Fruit fly (Drosophila melanogaster) whole organism, embryonic: ENCODE results near the gene CG17118.

Experiments
- Ada2b ChIP-seq: fragments of 200-800 bp; sonication (Bioruptor generic); IDR thresholded peaks from 2 replicates; pipeline ENCODE4 v1.3.6; 2022; ENCODE audit warnings: missing biosample characterization, missing genetic modification characterization
- Atf3 ChIP-seq: fragments of 200-800 bp; sonication (Bioruptor generic); optimal IDR thresholded peaks from 3 replicates; lab custom pipeline; 2016; ENCODE audit warnings: missing biosample characterization, missing genetic modification characterization
- Bgb ChIP-seq: fragments of 200-800 bp; sonication (Bioruptor generic); IDR thresholded peaks from 2 replicates; pipeline ENCODE4 v1.3.6; 2022; ENCODE audit warnings: missing biosample characterization, missing genetic modification characterization; ENCODE audit not compliant: partially characterized antibody
- Blimp-1 ChIP-seq: fragments of 200-800 bp; sonication (Bioruptor generic); optimal IDR thresholded peaks from 3 replicates; lab custom pipeline; 2018; ENCODE audit warnings: missing biosample characterization, missing genetic modification characterization, mild to moderate bottlenecking, moderate library complexity, missing genetic modification reagents
- CG10267 ChIP-seq: fragments of 200-800 bp; sonication (Bioruptor generic); optimal IDR thresholded peaks from 2 replicates; lab custom pipeline; 2018; ENCODE audit warnings: missing biosample characterization, mild to moderate bottlenecking, missing genetic modification characterization, moderate library complexity
- CG10543 ChIP-seq: fragments of 200-800 bp; sonication (Bioruptor generic); optimal IDR thresholded peaks from 3 replicates; lab custom pipeline; 2017; ENCODE audit warnings: missing biosample characterization, mild to moderate bottlenecking, missing genetic modification characterization, moderate library complexity
- CG11696 ChIP-seq: fragments of 200-800 bp; sonication (Bioruptor generic); IDR thresholded peaks from 2 replicates; pipeline ENCODE4 v1.3.6; 2022; ENCODE audit warnings: missing biosample characterization, missing genetic modification characterization
- CG11723 ChIP-seq: fragments of 200-800 bp; sonication (Bioruptor generic); optimal IDR thresholded peaks from 2 replicates; lab custom pipeline; 2017; ENCODE audit warnings: missing biosample characterization, mild to moderate bottlenecking, missing genetic modification characterization
- CG12942 ChIP-seq: fragments of 200-800 bp; sonication (Bioruptor generic); optimal IDR thresholded peaks from 3 replicates; lab custom pipeline; 2016; ENCODE audit warnings: missing biosample characterization, missing genetic modification characterization
- CG13296 ChIP-seq: fragments of 200-800 bp; sonication (Bioruptor generic); optimal IDR thresholded peaks from 3 replicates; lab custom pipeline; 2018; ENCODE audit warnings: missing biosample characterization, mild to moderate bottlenecking, missing genetic modification characterization
- CG13775 ChIP-seq: fragments of 200-800 bp; sonication (Bioruptor generic); optimal IDR thresholded peaks from 3 replicates; lab custom pipeline; 2017; ENCODE audit warnings: missing biosample characterization, mild to moderate bottlenecking, missing genetic modification characterization
- CG15479 ChIP-seq: fragments of 200-800 bp; sonication (Bioruptor generic); optimal IDR thresholded peaks from 3 replicates; lab custom pipeline; 2019; ENCODE audit warnings: missing biosample characterization, mild to moderate bottlenecking, missing genetic modification characterization, moderate library complexity
- CG17328 ChIP-seq: fragments of 200-800 bp; sonication (Bioruptor generic); IDR thresholded peaks from 2 replicates; pipeline ENCODE4 v1.3.6; 2022; ENCODE audit warnings: missing biosample characterization, missing genetic modification characterization
- CG2120 ChIP-seq: fragments of 200-800 bp; sonication (Bioruptor generic); optimal IDR thresholded peaks from 3 replicates; lab custom pipeline; 2016; ENCODE audit warnings: missing biosample characterization, missing genetic modification characterization
- CG30020 ChIP-seq: fragments of 200-800 bp; optimal IDR thresholded peaks from 2 replicates; lab custom pipeline; 2019; ENCODE audit warnings: missing biosample characterization, mild to moderate bottlenecking, missing genetic modification characterization, moderate library complexity
- CG32532 ChIP-seq: fragments of 200-800 bp; sonication (Bioruptor generic); IDR thresholded peaks from 2 replicates; pipeline ENCODE4 v1.3.6; 2022; ENCODE audit warnings: missing biosample characterization, missing genetic modification characterization
- CG3838 ChIP-seq: fragments of 200-800 bp; sonication (Bioruptor generic); optimal IDR thresholded peaks from 3 replicates; lab custom pipeline; 2016; ENCODE audit warnings: missing biosample characterization, missing genetic modification characterization
- CG3847 ChIP-seq: fragments of 200-800 bp; sonication (Bioruptor generic); IDR thresholded peaks from 2 replicates; pipeline ENCODE4 v1.3.6; 2022; ENCODE audit warnings: missing biosample characterization, missing genetic modification characterization
- CG42726 ChIP-seq: fragments of 200-800 bp; sonication (Bioruptor generic); IDR thresholded peaks from 2 replicates; pipeline ENCODE4 v1.3.6; 2022; ENCODE audit warnings: missing biosample characterization, missing genetic modification characterization; ENCODE audit not compliant: partially characterized antibody
- CG6272 ChIP-seq: fragments of 200-800 bp; sonication (Bioruptor generic); IDR thresholded peaks from 2 replicates; pipeline ENCODE4 v1.3.6; 2022; ENCODE audit warnings: missing biosample characterization, missing genetic modification characterization
- CG8359 ChIP-seq: fragments of 200-800 bp; sonication (Bioruptor generic); optimal IDR thresholded peaks from 2 replicates; lab custom pipeline; 2017; ENCODE audit warnings: missing biosample characterization, mild to moderate bottlenecking, missing genetic modification characterization, borderline replicate concordance
- CG9932 ChIP-seq: fragments of 200-800 bp; sonication (Bioruptor generic); IDR thresholded peaks from 2 replicates; pipeline ENCODE4 v1.3.6; 2022; ENCODE audit warnings: missing biosample characterization, missing genetic modification characterization
- Dad ChIP-seq: fragments of 200-800 bp; sonication (Bioruptor generic); optimal IDR thresholded peaks from 3 replicates; lab custom pipeline; 2016; ENCODE audit warnings: missing biosample characterization, missing genetic modification characterization
- Doc2 ChIP-seq: fragments of 200-800 bp; sonication (Bioruptor generic); IDR thresholded peaks from 2 replicates; pipeline ENCODE4 v1.3.6; 2022; ENCODE audit warnings: missing biosample characterization, missing genetic modification characterization
- Elba2 ChIP-seq: fragments of 200-800 bp; sonication (Bioruptor generic); optimal IDR thresholded peaks from 3 replicates; lab custom pipeline; 2016; ENCODE audit warnings: missing biosample characterization, missing genetic modification characterization
- Fer2 ChIP-seq: fragments of 200-800 bp; sonication (Bioruptor generic); optimal IDR thresholded peaks from 2 replicates; lab custom pipeline; 2018; ENCODE audit warnings: missing biosample characterization, mild to moderate bottlenecking, missing genetic modification characterization, moderate library complexity
- Neu2 ChIP-seq: fragments of 200-800 bp; sonication (Bioruptor generic); optimal IDR thresholded peaks from 3 replicates; lab custom pipeline; 2016; ENCODE audit warnings: missing biosample characterization, missing genetic modification characterization, borderline replicate concordance
- NfI ChIP-seq: fragments of 200-800 bp; sonication (Bioruptor generic); optimal IDR thresholded peaks from 3 replicates; lab custom pipeline; 2018; ENCODE audit warnings: missing biosample characterization, mild to moderate bottlenecking, missing genetic modification characterization, moderate library complexity
- Sox102F ChIP-seq: fragments of 200-800 bp; sonication (Bioruptor generic); optimal IDR thresholded peaks from 2 replicates; lab custom pipeline; 2018; ENCODE audit warnings: missing biosample characterization, mild to moderate bottlenecking, missing genetic modification characterization, moderate library complexity
- Taf1 ChIP-seq: fragments of 200-800 bp; sonication (Bioruptor generic); IDR thresholded peaks from 2 replicates; pipeline ENCODE4 v1.3.6; 2022; ENCODE audit warnings: missing biosample characterization, missing genetic modification characterization
- Usf ChIP-seq: fragments of 200-800 bp; sonication (Bioruptor generic); optimal IDR thresholded peaks from 2 replicates; lab custom pipeline; 2017; ENCODE audit warnings: missing genotype, missing biosample characterization, missing genetic modification characterization
- ara ChIP-seq: fragments of 200-800 bp; sonication (Bioruptor generic); IDR thresholded peaks from 2 replicates; pipeline ENCODE4 v1.3.6; 2022; ENCODE audit warnings: missing biosample characterization, missing genetic modification characterization
- ase ChIP-seq: fragments of 200-800 bp; sonication (Bioruptor generic); IDR thresholded peaks from 3 replicates; pipeline ENCODE4 v1.3.6; 2022; ENCODE audit warnings: missing biosample characterization, missing genetic modification characterization
- bigmax ChIP-seq: fragments of 200-800 bp; sonication (Bioruptor generic); optimal IDR thresholded peaks from 2 replicates; lab custom pipeline; 2018; ENCODE audit warnings: missing biosample characterization, mild to moderate bottlenecking, missing genetic modification characterization
- bowl ChIP-seq: fragments of 200-800 bp; sonication (Bioruptor generic); IDR thresholded peaks from 2 replicates; pipeline ENCODE4 v1.3.6; 2022; ENCODE audit warnings: missing biosample characterization, missing genetic modification characterization
- dan ChIP-seq: fragments of 200-800 bp; sonication (Bioruptor generic); IDR thresholded peaks from 2 replicates; pipeline ENCODE4 v1.3.6; 2022; ENCODE audit warnings: missing biosample characterization, missing genetic modification characterization
- dpn ChIP-seq, 2 experiments: fragments of 200-800 bp; sonication (Bioruptor generic); optimal IDR thresholded peaks; 3 replicates each; lab custom pipeline; 2016; ENCODE audit warnings: missing biosample characterization in 2 of 2, missing genetic modification characterization in 2 of 2
- eyg ChIP-seq: fragments of 200-800 bp; sonication (Bioruptor generic); optimal IDR thresholded peaks from 3 replicates; lab custom pipeline; 2016; ENCODE audit warnings: missing biosample characterization, missing genetic modification characterization
- gfzf ChIP-seq: fragments of 200-800 bp; sonication (Bioruptor generic); optimal IDR thresholded peaks from 2 replicates; lab custom pipeline; 2016; ENCODE audit warnings: missing biosample characterization, mild to moderate bottlenecking, missing genetic modification characterization, moderate library complexity
- gsb-n ChIP-seq: fragments of 200-800 bp; sonication (Bioruptor generic); optimal IDR thresholded peaks from 3 replicates; lab custom pipeline; 2018; ENCODE audit warnings: missing biosample characterization, mild to moderate bottlenecking, missing genetic modification characterization
- hkb ChIP-seq, 2 experiments: fragments of 200-800 bp in 1 of 2; fragments of >200 bp in 1 of 2; sonication (Bioruptor generic) in 1 of 2; IDR thresholded peaks in 1 of 2; optimal IDR thresholded peaks in 1 of 2; 2 replicates each; pipeline versions ENCODE4 v1.3.6 to Lab custom; 2017 to 2022; ENCODE audit warnings: missing biosample characterization in 1 of 2, missing genetic modification characterization in 1 of 2
- klu ChIP-seq: fragments of 200-800 bp; sonication (Bioruptor generic); IDR thresholded peaks from 2 replicates; pipeline ENCODE4 v1.3.6; 2022; ENCODE audit warnings: missing biosample characterization, missing genetic modification characterization
- kni ChIP-seq: fragments of 200-800 bp; sonication (Bioruptor generic); optimal IDR thresholded peaks from 3 replicates; lab custom pipeline; 2017; ENCODE audit warnings: mild to moderate bottlenecking, missing biosample characterization, missing genetic modification reagents, missing genetic modification characterization
- otp ChIP-seq: fragments of 200-800 bp; sonication (Bioruptor generic); IDR thresholded peaks from 3 replicates; pipeline ENCODE4, ENCODE4 v1.3.6; 2022; ENCODE audit warnings: missing biosample characterization, missing genetic modification characterization
- row ChIP-seq: fragments of 200-800 bp; sonication (Bioruptor generic); IDR thresholded peaks from 3 replicates; pipeline ENCODE4 v1.3.6; 2022; ENCODE audit warnings: missing biosample characterization, missing genetic modification characterization
- scrt ChIP-seq: fragments of 200-800 bp; sonication (Bioruptor generic); optimal IDR thresholded peaks from 2 replicates; lab custom pipeline; 2018; ENCODE audit warnings: missing biosample characterization, mild to moderate bottlenecking, missing genetic modification characterization, moderate library complexity
- sens ChIP-seq: fragments of 200-800 bp; sonication (Bioruptor generic); peaks from one replicate; lab custom pipeline; 2016; ENCODE audit warnings: missing biosample characterization, missing genetic modification characterization
- tll ChIP-seq, 2 experiments: fragments of 200-800 bp in 1 of 2; fragments of >200 bp in 1 of 2; sonication (Bioruptor generic) in 1 of 2; optimal IDR thresholded peaks; 2 replicates each; lab custom pipeline; 2017 to 2019; ENCODE audit warnings: missing biosample characterization in 2 of 2, missing genetic modification characterization in 2 of 2, mild to moderate bottlenecking in 1 of 2, moderate library complexity in 1 of 2

The CG17118 gene

DNA sequence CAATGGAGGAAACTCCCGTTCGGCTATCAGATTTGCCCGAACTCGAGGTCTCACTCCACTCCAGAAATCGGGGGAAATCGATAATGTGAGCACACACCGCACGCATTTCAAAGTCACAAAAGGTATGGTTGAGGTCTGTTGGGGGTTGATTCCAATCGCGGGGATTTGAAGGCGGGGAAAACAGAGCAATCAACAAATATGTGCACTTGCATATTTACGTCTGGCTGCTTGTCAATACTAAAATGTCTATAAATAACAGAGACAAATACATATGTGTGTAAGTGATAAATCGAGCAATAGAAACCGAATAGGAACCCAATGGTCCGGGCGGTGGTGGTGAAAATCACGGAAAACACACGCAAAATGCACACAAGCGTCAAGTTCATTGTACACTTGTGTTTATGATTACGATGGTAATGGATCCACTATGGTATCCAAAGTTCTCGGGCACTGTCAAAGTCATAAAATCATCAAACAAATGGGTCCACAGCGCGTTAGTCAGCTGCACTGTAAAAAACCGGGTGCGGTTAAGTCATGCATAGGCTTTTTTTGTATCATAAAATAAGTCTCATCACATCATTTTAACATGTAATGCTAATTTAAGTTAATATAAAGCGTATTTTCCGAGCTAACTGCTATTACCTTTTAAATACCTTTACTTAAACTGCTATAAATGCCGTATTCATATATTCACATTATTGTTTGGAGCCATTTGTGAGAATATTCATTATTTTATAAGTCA is 22.0 kb downstream of the CG17118 start (continued):
- TF ChIP-seq CG32532 (peak; percentile 19; the same call in 1 of the 2 replicates), dan (no peak), Taf1 (GFP tag; lab: Robert Waterston, UW) (no peak), klu (GFP tag; lab: Robert Waterston, UW) (no peak; the same call in 1 of the 2 replicates), ara (GFP tag; lab: Robert Waterston, UW) (peak; percentile 94), Doc2 (GFP tag; lab: Robert Waterston, UW) (0 out of 2 replicates have a peak, but pooled peaks have one; percentile 52), CG42726 (GFP tag; lab: Robert Waterston, UW) (no peak), CG30020 (peak; percentile 51), CG12942 (GFP tag; lab: Kevin White, UChicago) (peak; percentile 87), Atf3 (GFP tag; lab: Kevin White, UChicago) (peak; percentile 89), Usf (GFP tag; lab: Kevin White, UChicago) (peak; percentile 78), CG11723 (GFP tag; lab: Kevin White, UChicago) (peak; percentile 91), bigmax (GFP tag; lab: Kevin White, UChicago) (peak; percentile 69), kni (GFP tag; lab: Kevin White, UChicago) (peak; percentile 94), Sox102F (GFP tag; lab: Kevin White, UChicago) (peak; percentile 86), CG9932 (GFP tag; lab: Robert Waterston, UW) (no peak), CG15479 (GFP tag; lab: Kevin White, UChicago) (peak; percentile 37), CG8359 (GFP tag; lab: Kevin White, UChicago) (peak; percentile 90), CG17328 (GFP tag; lab: Robert Waterston, UW) (peak; percentile 85), CG3838 (GFP tag; lab: Kevin White, UChicago) (peak; percentile 85), CG10543 (GFP tag; lab: Kevin White, UChicago) (peak; percentile 75), Bgb (GFP tag; lab: Robert Waterston, UW) (no peak), row (GFP tag; lab: Robert Waterston, UW) (peak; percentile 42; the same call in 1 of the 3 replicates), Ada2b (GFP tag; lab: Robert Waterston, UW) (peak; percentile 69; the same call in 1 of the 2 replicates), CG3847 (GFP tag; lab: Robert Waterston, UW) (peak; percentile 42), eyg (GFP tag; lab: Kevin White, UChicago) (peak; percentile 78), otp (peak; percentile 95), bowl (0 out of 2 replicates have a peak, but pooled peaks have one; percentile 32), Blimp-1 (GFP tag; lab: Kevin White, UChicago) (peak; percentile 90), ase (GFP tag; lab: Robert Waterston, UW) (peak; percentile 83), CG6272 (GFP tag; lab: Robert Waterston, UW) (no peak), CG13775 (peak; percentile 74), Dad (peak; percentile 84), CG10267 (tag; lab: Kevin White, UChicago) (peak; percentile 64), Neu2 (GFP tag; lab: Kevin White, UChicago) (peak; percentile 51), CG2120 (no peak), Fer2 (tag; lab: Kevin White, UChicago) (peak; percentile 62), tll (GFP tag; optimal IDR thresholded peaks at IDR 0.05; lab: Kevin White, UChicago) (peak in 1 of 2 experiments; percentile 50), CG13296 (peak; percentile 77), NfI (GFP tag; lab: Kevin White, UChicago) (peak; percentile 55), gsb-n (tag; lab: Kevin White, UChicago) (peak; percentile 97), gfzf (peak; percentile 18), hkb (optimal IDR thresholded peaks at IDR 0.05; lab: Kevin White, UChicago) (no peak), hkb (GFP tag; IDR thresholded peaks at IDR 0.05; lab: Robert Waterston, UW) (peak; percentile 71), sens (GFP tag; lab: Kevin White, UChicago) (peak; percentile 99), CG11696 (GFP tag; lab: Robert Waterston, UW) (peak; percentile 84), scrt (GFP tag; lab: Kevin White, UChicago) (peak; percentile 48), dpn (GFP tag; optimal IDR thresholded peaks at IDR 0.05; lab: Kevin White, UChicago) (peak; percentile 49 to 79), Elba2 (GFP tag; lab: Kevin White, UChicago) (no peak)
